Worm (Caenorhabditis elegans): Measurements from ENCODE around the gene W06D11.1.

ce11 chrX:12304231-12304630 lies 9.9 kb downstream of the W06D11.1 start:
- TF ChIP-seq him-1 (tag; optimal IDR thresholded peaks at IDR 0.05) (no peak), dao-5 (tag; optimal IDR thresholded peaks at IDR 0.05) (no peak)

All from whole organism, L4/young adult.